Worm (Caenorhabditis elegans) whole organism, late embryonic: ENCODE data around the gene T12A7.6.

ENCODE experiments used
- C08G9.2 ChIP-seq: sonication (generic microtip); optimal IDR thresholded peaks from 2 replicates; lab custom pipeline; 2016; ENCODE audit warnings: mild to moderate bottlenecking, missing genetic modification characterization, moderate library complexity, missing compliant biosample characterization
- K09A11.1 ChIP-seq: sonication (generic microtip); optimal IDR thresholded peaks from 2 replicates; lab custom pipeline; 2017; ENCODE audit warnings: antibody characterized with exemption, mild to moderate bottlenecking, missing genetic modification characterization, missing compliant biosample characterization; ENCODE audit not compliant: insufficient read depth
- T23F11.4 ChIP-seq: fragments of 200-800 bp; sonication (Bioruptor generic); optimal IDR thresholded peaks from 2 replicates; lab custom pipeline; 2018; ENCODE audit warnings: mild to moderate bottlenecking, missing genetic modification characterization, missing compliant biosample characterization
- Y22D7AL.16 ChIP-seq: sonication (generic microtip); optimal IDR thresholded peaks from 2 replicates; lab custom pipeline; 2016; ENCODE audit warnings: missing genetic modification characterization, missing compliant biosample characterization
- ama-1 ChIP-seq: fragments of 150-350 bp; optimal IDR thresholded peaks from 2 replicates; lab custom pipeline; 2014
- ceh-18 ChIP-seq: sonication (generic microtip); optimal IDR thresholded peaks from 2 replicates; lab custom pipeline; 2016; ENCODE audit warnings: missing genetic modification characterization, missing compliant biosample characterization
- ceh-2 ChIP-seq: sonication (generic microtip); optimal IDR thresholded peaks from 2 replicates; lab custom pipeline; 2016; ENCODE audit warnings: missing genotype, missing genetic modification characterization, missing compliant biosample characterization
- ceh-24 ChIP-seq: sonication (generic microtip); optimal IDR thresholded peaks from 2 replicates; lab custom pipeline; 2016; ENCODE audit warnings: mild to moderate bottlenecking, missing genetic modification characterization, missing compliant biosample characterization
- ceh-30 ChIP-seq: fragments of 150-350 bp; optimal IDR thresholded peaks from 2 replicates; lab custom pipeline; 2014; ENCODE audit warnings: missing biosample characterization, missing genetic modification characterization
- ceh-31 ChIP-seq: sonication (generic microtip); optimal IDR thresholded peaks from 2 replicates; lab custom pipeline; 2016; ENCODE audit warnings: missing genetic modification characterization, missing compliant biosample characterization
- che-1 ChIP-seq: sonication (generic microtip); optimal IDR thresholded peaks from 2 replicates; lab custom pipeline; 2016; ENCODE audit warnings: mild to moderate bottlenecking, missing genetic modification characterization, missing compliant biosample characterization
- dve-1 ChIP-seq: sonication (generic microtip); optimal IDR thresholded peaks from 2 replicates; lab custom pipeline; 2017; ENCODE audit warnings: antibody characterized with exemption, mild to moderate bottlenecking, missing genetic modification characterization, missing compliant biosample characterization
- elt-4 ChIP-seq: sonication (generic microtip); optimal IDR thresholded peaks from 2 replicates; lab custom pipeline; 2016; ENCODE audit warnings: missing genetic modification characterization, missing compliant biosample characterization
- fax-1 ChIP-seq: sonication (generic microtip); optimal IDR thresholded peaks from 2 replicates; lab custom pipeline; 2016; ENCODE audit warnings: missing genotype, missing genetic modification characterization, missing compliant biosample characterization
- fkh-10 ChIP-seq: fragments of 150-350 bp; optimal IDR thresholded peaks from 2 replicates; lab custom pipeline; 2014; ENCODE audit warnings: missing biosample characterization, missing genetic modification reagents, missing genetic modification characterization
- hlh-15 ChIP-seq: sonication (generic microtip); optimal IDR thresholded peaks from 2 replicates; lab custom pipeline; 2016; ENCODE audit warnings: missing genetic modification characterization, missing compliant biosample characterization
- hlh-30 ChIP-seq: sonication (generic microtip); optimal IDR thresholded peaks from 2 replicates; lab custom pipeline; 2017; ENCODE audit warnings: antibody characterized with exemption, missing genetic modification characterization, missing compliant biosample characterization; ENCODE audit not compliant: insufficient read depth
- hlh-8 ChIP-seq: sonication (generic microtip); optimal IDR thresholded peaks from 2 replicates; lab custom pipeline; 2016; ENCODE audit warnings: missing genotype, missing genetic modification characterization, missing compliant biosample characterization
- lim-6 ChIP-seq: sonication (generic microtip); optimal IDR thresholded peaks from 2 replicates; lab custom pipeline; 2016; ENCODE audit warnings: missing genetic modification characterization, missing compliant biosample characterization
- nfya-1 ChIP-seq: sonication (generic microtip); optimal IDR thresholded peaks from 2 replicates; lab custom pipeline; 2017; ENCODE audit warnings: missing genetic modification characterization, mild to moderate bottlenecking, missing compliant biosample characterization, antibody characterized with exemption, moderate library complexity
- nhr-232 ChIP-seq: sonication (generic microtip); optimal IDR thresholded peaks from 2 replicates; lab custom pipeline; 2016; ENCODE audit warnings: missing genetic modification characterization, missing compliant biosample characterization
- odd-2 ChIP-seq: sonication (generic microtip); optimal IDR thresholded peaks from 2 replicates; lab custom pipeline; 2017; ENCODE audit warnings: antibody characterized with exemption, mild to moderate bottlenecking, missing genetic modification characterization, missing compliant biosample characterization
- pat-9 ChIP-seq: fragments of 200-800 bp; sonication (Bioruptor generic); optimal IDR thresholded peaks from 2 replicates; lab custom pipeline; 2018; ENCODE audit warnings: mild to moderate bottlenecking, missing genetic modification characterization, moderate library complexity, missing compliant biosample characterization
- pha-2 ChIP-seq: sonication (generic microtip); optimal IDR thresholded peaks from 2 replicates; lab custom pipeline; 2017; ENCODE audit warnings: mild to moderate bottlenecking, missing genetic modification characterization, missing compliant biosample characterization
- pha-4 ChIP-seq: fragments of 150-350 bp; optimal IDR thresholded peaks from 2 replicates; lab custom pipeline; 2018; ENCODE audit warnings: missing biosample characterization, missing genetic modification reagents, missing genetic modification characterization
- pros-1 ChIP-seq: fragments of 150-350 bp; optimal IDR thresholded peaks from 2 replicates; lab custom pipeline; 2014; ENCODE audit warnings: missing biosample characterization, missing genetic modification reagents, missing genetic modification characterization
- ref-2 ChIP-seq: sonication (generic microtip); optimal IDR thresholded peaks from 2 replicates; lab custom pipeline; 2016; ENCODE audit warnings: missing genetic modification characterization, missing compliant biosample characterization
- rnt-1 ChIP-seq: sonication (generic microtip); optimal IDR thresholded peaks from 2 replicates; lab custom pipeline; 2016; ENCODE audit warnings: missing genetic modification characterization, missing compliant biosample characterization
- syd-9 ChIP-seq: sonication (generic microtip); optimal IDR thresholded peaks from 2 replicates; lab custom pipeline; 2016; ENCODE audit warnings: mild to moderate bottlenecking, missing genetic modification characterization, moderate library complexity, missing compliant biosample characterization
- tbx-7 ChIP-seq: sonication (generic microtip); optimal IDR thresholded peaks from 2 replicates; lab custom pipeline; 2016; ENCODE audit warnings: missing genotype, missing genetic modification characterization, missing compliant biosample characterization
- unc-42 ChIP-seq: sonication (generic microtip); optimal IDR thresholded peaks from 2 replicates; lab custom pipeline; 2016; ENCODE audit warnings: missing genotype, missing genetic modification characterization, missing compliant biosample characterization
- unc-55 ChIP-seq: sonication (generic microtip); optimal IDR thresholded peaks from 2 replicates; lab custom pipeline; 2017; ENCODE audit warnings: missing biosample characterization, missing genetic modification reagents, missing genetic modification characterization
- unc-86 ChIP-seq: sonication (generic microtip); optimal IDR thresholded peaks from 2 replicates; lab custom pipeline; 2016; ENCODE audit warnings: missing genetic modification characterization, missing compliant biosample characterization
- zip-5 ChIP-seq: sonication (generic microtip); optimal IDR thresholded peaks from 2 replicates; lab custom pipeline; 2016; ENCODE audit warnings: missing genetic modification characterization, missing compliant biosample characterization
- ztf-16 ChIP-seq: sonication (generic microtip); optimal IDR thresholded peaks from 2 replicates; lab custom pipeline; 2017; ENCODE audit warnings: missing genetic modification characterization, missing compliant biosample characterization

Gene T12A7.6

DNA sequence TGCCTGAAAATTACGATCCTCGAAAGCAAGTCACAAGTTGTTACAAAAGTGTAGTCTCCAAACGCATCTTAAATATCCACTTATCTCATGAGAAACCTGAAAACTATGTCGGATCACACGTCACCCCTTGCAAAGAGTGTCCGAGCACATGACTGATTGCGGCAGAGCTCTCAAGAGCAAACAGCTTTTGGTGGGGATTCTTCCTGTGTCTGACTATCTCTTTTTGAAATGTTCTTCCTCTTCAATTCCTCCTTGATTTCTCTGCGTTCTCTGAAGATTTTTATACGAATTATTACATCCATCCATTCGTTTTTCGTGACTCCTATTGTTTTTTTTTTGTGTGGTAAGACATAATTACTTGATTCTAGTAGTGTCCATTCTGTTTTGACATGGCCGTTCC is at the start of gene T12A7.6:
T12A7.6 (plus strand) TSS at position 369 of the 400 bp plus-strand sequence.
- TF ChIP-seq zip-5: no peak
- TF ChIP-seq ceh-18: peak; percentile 15

DNA sequence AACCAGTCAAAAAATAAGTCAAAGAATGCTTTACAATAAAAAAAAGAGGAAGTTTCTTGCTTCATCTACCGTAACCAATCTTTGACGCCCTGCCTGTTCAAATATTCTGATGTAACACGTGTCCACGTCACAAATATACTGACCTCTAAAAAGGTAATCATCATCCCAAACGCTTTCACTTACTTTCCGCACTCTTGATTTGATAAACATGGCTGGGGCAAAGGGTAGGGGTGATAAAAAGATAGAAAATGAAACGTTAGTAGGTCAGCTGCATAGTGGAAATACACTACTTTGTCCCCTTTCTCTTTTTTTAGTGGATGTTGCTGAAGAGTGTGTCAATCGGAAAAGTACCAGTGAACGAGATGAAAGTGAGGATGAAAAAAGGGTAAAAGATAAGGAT is 48.9 kb upstream of the T12A7.6 start:
- no peak for TF ChIP-seq fax-1 (tag; lab: Kevin White, UChicago)
- no peak for TF ChIP-seq elt-4 (tag; lab: Kevin White, UChicago)
- TF ChIP-seq pros-1 (tag; lab: Kevin White, UChicago): no peak
- TF ChIP-seq ama-1 (lab: Kevin White, UChicago): no peak
- no peak for TF ChIP-seq che-1
- TF ChIP-seq zip-5: no peak
- TF ChIP-seq ref-2: no peak
- TF ChIP-seq K09A11.1: no peak

DNA sequence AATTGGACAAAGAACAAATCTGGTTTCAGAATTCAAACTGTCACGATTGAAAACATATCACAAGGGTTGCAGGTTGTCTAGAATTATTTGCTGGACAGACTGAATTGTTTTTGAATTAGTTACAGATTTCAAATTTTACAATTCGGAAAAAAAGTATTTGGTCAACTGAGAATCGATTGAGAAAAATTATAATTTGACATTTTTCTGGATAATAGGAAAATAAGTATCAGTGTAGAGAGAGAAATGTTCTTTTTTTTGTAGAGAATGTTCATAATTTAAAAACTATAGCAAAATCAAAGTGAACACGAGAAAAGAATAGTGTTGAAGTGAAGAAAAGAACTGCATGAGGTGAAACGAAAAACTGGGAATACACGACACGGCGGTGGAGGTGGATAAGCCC is 48.3 kb upstream of the T12A7.6 start, which contains the start of gene dpy-20:
dpy-20 (minus strand) TSS at position 101 of the 400 bp plus-strand sequence.
- TF ChIP-seq C08G9.2 (no peak), hlh-15 (tag; lab: Kevin White, UChicago) (no peak), syd-9 (tag; lab: Kevin White, UChicago) (no peak), ceh-30 (tag; lab: Kevin White, UChicago) (no peak), ztf-16 (tag; lab: Kevin White, UChicago) (no peak), lim-6 (tag; lab: Kevin White, UChicago) (no peak)
- TF ChIP-seq, all 69 proteins: peak for 0

DNA sequence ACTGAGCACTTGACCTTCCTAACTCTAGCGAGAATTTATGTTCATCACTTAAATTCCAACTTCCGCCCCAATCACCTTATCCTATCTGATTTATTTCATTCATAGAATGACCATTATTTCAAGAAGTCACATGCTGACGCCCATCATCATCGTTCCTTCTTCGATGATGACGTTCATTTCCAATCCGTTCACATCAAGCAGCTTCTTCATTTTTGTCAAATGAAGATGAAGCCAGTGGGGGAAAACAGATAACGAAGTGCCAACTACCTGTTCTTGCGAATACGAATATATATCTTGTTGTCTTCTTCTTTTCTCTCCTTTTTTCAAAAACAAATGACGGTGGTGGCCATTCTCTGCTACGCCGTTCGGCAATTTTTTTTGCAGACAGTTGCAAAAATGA is 47.1 kb upstream of the T12A7.6 start:
- TF ChIP-seq zip-5 (no peak), unc-42 (tag; lab: Kevin White, UChicago) (no peak), ama-1 (lab: Kevin White, UChicago) (no peak), dve-1 (tag; lab: Kevin White, UChicago) (no peak), ztf-16 (tag; lab: Kevin White, UChicago) (no peak), nfya-1 (tag; lab: Kevin White, UChicago) (no peak), ceh-31 (tag; lab: Kevin White, UChicago) (no peak), tbx-7 (tag; lab: Kevin White, UChicago) (no peak)
- TF ChIP-seq, all 69 proteins: peak for 0

DNA sequence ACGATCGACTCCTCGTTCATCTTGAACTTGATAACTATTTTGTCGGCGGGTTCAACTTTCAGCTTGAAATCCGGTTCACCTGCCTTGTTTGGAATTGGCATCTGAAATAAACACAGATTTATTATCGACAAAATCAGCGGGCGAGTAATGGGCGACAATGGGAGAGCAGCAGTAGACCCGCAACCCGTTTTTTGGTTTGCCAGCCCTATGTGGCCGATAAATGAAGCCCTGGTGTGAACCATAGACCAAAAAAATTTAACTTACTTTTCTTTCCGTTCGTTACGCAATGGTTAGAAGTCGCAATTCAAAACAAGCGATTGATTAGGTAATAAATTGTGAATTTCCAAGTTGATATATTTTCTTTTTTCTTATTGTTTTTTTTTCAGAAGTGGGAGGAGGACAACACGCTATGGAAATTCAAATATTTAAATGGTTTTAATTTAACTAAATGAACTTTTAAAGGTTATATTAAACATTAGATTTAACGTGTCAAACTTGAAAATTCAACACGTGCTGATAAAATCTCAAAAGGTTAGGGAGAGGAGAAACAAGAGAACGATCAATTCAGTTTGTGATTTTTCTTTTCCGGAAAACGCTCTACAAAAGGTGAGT is 45.2 kb upstream of the T12A7.6 start, which contains the start of the genes T22B3.3 and alg-3:
T22B3.3 (minus strand) TSS at position 101 of the 612 bp plus-strand sequence.
alg-3 (plus strand) TSS at position 562 of the 612 bp plus-strand sequence.
- TF ChIP-seq T23F11.4 (GFP tag; lab: Kevin White, UChicago) (no peak), che-1 (no peak), K09A11.1 (no peak), ceh-31 (tag; lab: Kevin White, UChicago) (no peak), pros-1 (tag; lab: Kevin White, UChicago) (no peak), hlh-30 (no peak)

DNA sequence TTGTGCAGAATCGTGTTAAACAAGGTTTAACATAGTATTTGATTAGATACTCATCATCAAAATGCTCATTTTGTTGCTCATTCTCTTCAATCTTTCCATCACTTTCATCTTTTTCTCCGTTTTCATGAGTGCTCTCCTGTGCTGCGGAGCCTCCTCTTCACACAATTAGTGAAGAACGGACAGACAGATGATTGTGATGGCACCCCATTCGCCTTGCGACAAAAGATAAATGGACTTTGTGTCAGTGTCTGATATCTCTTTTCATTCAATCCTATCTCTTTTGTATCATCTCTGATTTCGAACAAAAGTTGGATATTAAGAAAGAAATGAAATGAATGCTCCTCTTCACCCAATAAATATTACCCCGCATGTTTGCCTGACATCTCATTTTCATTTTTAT is 38.7 kb upstream of the T12A7.6 start:
- TF ChIP-seq pha-4 (tag; lab: Kevin White, UChicago): no peak
- no peak for TF ChIP-seq ceh-2 (tag; lab: Kevin White, UChicago)
- no peak for TF ChIP-seq lim-6 (tag; lab: Kevin White, UChicago)
- no peak for TF ChIP-seq hlh-8 (tag; lab: Kevin White, UChicago)
- no peak for TF ChIP-seq pha-2 (tag; lab: Kevin White, UChicago)
- peak; percentile 2 for TF ChIP-seq rnt-1 (tag; lab: Kevin White, UChicago)
- TF ChIP-seq ceh-30 (tag; lab: Kevin White, UChicago): no peak
- no peak for TF ChIP-seq fkh-10 (GFP tag; lab: Kevin White, UChicago)
- TF ChIP-seq elt-4 (tag; lab: Kevin White, UChicago): no peak
- TF ChIP-seq unc-55 (GFP tag; lab: Kevin White, UChicago): peak; percentile 98
- TF ChIP-seq odd-2 (tag; lab: Kevin White, UChicago): no peak
- TF ChIP-seq pat-9 (tag; lab: Kevin White, UChicago): no peak
- TF ChIP-seq ceh-24: no peak
- peak; percentile 30 for TF ChIP-seq nfya-1 (tag; lab: Kevin White, UChicago)
- TF ChIP-seq ceh-18: peak; percentile 65
- no peak for TF ChIP-seq nhr-232 (tag; lab: Kevin White, UChicago)
- no peak for TF ChIP-seq Y22D7AL.16
- no peak for TF ChIP-seq unc-86
